Worm (Caenorhabditis elegans) whole organism, L2 larva: ENCODE results near the gene F15G9.1.

Source experiments
- blmp-1 ChIP-seq: sonication (generic microtip); optimal IDR thresholded peaks from 2 replicates; lab custom pipeline; 2017; ENCODE audit warnings: missing genetic modification characterization, mild to moderate bottlenecking, missing compliant biosample characterization, antibody characterized with exemption, moderate library complexity; ENCODE audit not compliant: insufficient read depth
- ceh-82 ChIP-seq: fragments of 150-350 bp; optimal IDR thresholded peaks from 2 replicates; lab custom pipeline; 2014; ENCODE audit warnings: missing biosample characterization, missing genetic modification characterization
- gmeb-1 ChIP-seq: fragments of 150-350 bp; optimal IDR thresholded peaks from 2 replicates; lab custom pipeline; 2014; ENCODE audit warnings: missing biosample characterization, missing genetic modification characterization
- lsy-2 ChIP-seq, 2 experiments: fragments of 150-350 bp in 1 of 2; sonication (generic microtip) in 1 of 2; optimal IDR thresholded peaks; 2 replicates each; lab custom pipeline; 2014 to 2017; ENCODE audit warnings: missing biosample characterization in 2 of 2, missing genetic modification characterization in 2 of 2
- mdl-1 ChIP-seq, 2 experiments: fragments of 150-350 bp in 1 of 2; sonication (generic microtip) in 1 of 2; optimal IDR thresholded peaks; 2 replicates each; lab custom pipeline; 2017; ENCODE audit warnings: missing biosample characterization in 2 of 2, missing genetic modification characterization in 2 of 2
- skn-1 ChIP-seq: sonication (generic microtip); optimal IDR thresholded peaks from 2 replicates; lab custom pipeline; 2017; ENCODE audit warnings: missing biosample characterization, missing genetic modification characterization
- sma-3 ChIP-seq: sonication (generic microtip); optimal IDR thresholded peaks from 2 replicates; lab custom pipeline; 2016; ENCODE audit warnings: missing genetic modification reagents, missing genetic modification characterization, missing compliant biosample characterization

DNA sequence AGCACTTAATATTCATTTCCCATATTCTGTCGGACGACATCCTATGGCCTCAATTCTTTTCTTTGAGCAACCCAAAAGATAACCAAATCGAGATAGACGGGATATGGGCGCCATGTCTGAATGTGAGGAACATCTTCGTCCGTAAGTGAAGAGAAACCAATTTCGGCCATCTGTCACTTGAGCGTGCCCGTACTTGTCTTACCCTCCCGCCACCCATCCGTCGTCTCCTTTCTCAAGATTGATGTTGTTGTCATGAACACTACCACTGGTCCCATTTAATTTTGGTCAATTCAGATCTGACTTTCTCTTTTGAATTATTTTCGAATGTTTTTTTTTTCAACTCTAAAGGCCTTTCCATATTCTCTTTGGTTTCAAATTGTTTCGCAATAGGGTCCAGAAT lies 3.4 kb upstream of the F15G9.1 start:
- TF ChIP-seq blmp-1 (tag; lab: Kevin White, UChicago) (no peak), skn-1 (tag; lab: Kevin White, UChicago) (no peak), sma-3 (GFP tag; lab: Kevin White, UChicago) (no peak), gmeb-1 (tag; lab: Kevin White, UChicago) (no peak), lsy-2 (tag; optimal IDR thresholded peaks at IDR 0.05; lab: Kevin White, UChicago) (no peak), ceh-82 (no peak), mdl-1 (tag; optimal IDR thresholded peaks at IDR 0.05; lab: Kevin White, UChicago) (no peak)
